Fruit fly (Drosophila melanogaster): ENCODE results near the gene CG14711.

CG14711 gene

dm6 chr3R:11655873-11656374 is 32.8 kb downstream of the CG14711 start, which contains the start of gene CG42327 (continued):
- peak; percentile 92 for TF ChIP-seq CG17568 (GFP tag; optimal IDR thresholded peaks at IDR 0.05)
- peak; percentile 94 for TF ChIP-seq CG32772 (GFP tag; IDR thresholded peaks at IDR 0.05)
- TF ChIP-seq mam (GFP tag; optimal IDR thresholded peaks at IDR 0.05): peak; percentile 47
- peak; percentile 45 for TF ChIP-seq bbx (GFP tag; IDR thresholded peaks at IDR 0.05; ENCODE audit: partially characterized antibody)
- peak; percentile 85 for TF ChIP-seq CG6765 (GFP tag; optimal IDR thresholded peaks at IDR 0.05)
- peak; percentile 93 for TF ChIP-seq CG4730 (GFP tag; IDR thresholded peaks at IDR 0.05)
- no peak for TF ChIP-seq Lpt (GFP tag; optimal IDR thresholded peaks at IDR 0.05)
- peak; percentile 86; the same call in 2 of the 3 replicates for TF ChIP-seq C15 (GFP tag; IDR thresholded peaks at IDR 0.05)
- TF ChIP-seq CG9215 (GFP tag; IDR thresholded peaks at IDR 0.05): peak; percentile 73
- TF ChIP-seq ftz-f1 (GFP tag; optimal IDR thresholded peaks at IDR 0.05): peak; percentile 4
- no peak for TF ChIP-seq prd (optimal IDR thresholded peaks at IDR 0.05)
- peak; percentile 96 for TF ChIP-seq prd (GFP tag; IDR thresholded peaks at IDR 0.05)
- no peak for TF ChIP-seq CG1832 (GFP tag; optimal IDR thresholded peaks at IDR 0.05)
- peak; percentile 91 for TF ChIP-seq CG1024 (GFP tag; IDR thresholded peaks at IDR 0.05)
- peak; percentile 100 for TF ChIP-seq CG4707 (GFP tag; optimal IDR thresholded peaks at IDR 0.05)
- peak; percentile 94 for TF ChIP-seq tin (GFP tag; optimal IDR thresholded peaks at IDR 0.05)
- peak; percentile 83 for TF ChIP-seq Bdp1 (GFP tag; optimal IDR thresholded peaks at IDR 0.05)
- TF ChIP-seq gro (GFP tag; optimal IDR thresholded peaks at IDR 0.05): peak; percentile 69
- TF ChIP-seq HLHmδ (GFP tag; optimal IDR thresholded peaks at IDR 0.05): no peak
- TF ChIP-seq Neu2 (GFP tag; optimal IDR thresholded peaks at IDR 0.05; ENCODE audit: borderline replicate concordance): no peak
- TF ChIP-seq toy (GFP tag; IDR thresholded peaks at IDR 0.05): peak; percentile 80
- TF ChIP-seq CG10209 (GFP tag; optimal IDR thresholded peaks at IDR 0.05): peak; percentile 95
- peak; percentile 88 for TF ChIP-seq Six4 (GFP tag; optimal IDR thresholded peaks at IDR 0.05)
- peak; percentile 20 for TF ChIP-seq CG14965 (GFP tag; optimal IDR thresholded peaks at IDR 0.05; ENCODE audit: borderline replicate concordance)
- peak; percentile 87 for TF ChIP-seq CG16863 (GFP tag; optimal IDR thresholded peaks at IDR 0.05)
- TF ChIP-seq sc (optimal IDR thresholded peaks at IDR 0.05): no peak
- peak; percentile 95 for TF ChIP-seq sc (GFP tag; optimal IDR thresholded peaks at IDR 0.05)
- TF ChIP-seq btn (GFP tag; optimal IDR thresholded peaks at IDR 0.05): peak; percentile 79
- TF ChIP-seq CG12104 (GFP tag; optimal IDR thresholded peaks at IDR 0.05): peak; percentile 79
- peak; percentile 86 for TF ChIP-seq MTF-1 (GFP tag; optimal IDR thresholded peaks at IDR 0.05; ENCODE audit: borderline replicate concordance)
- TF ChIP-seq sima (GFP tag; optimal IDR thresholded peaks at IDR 0.05): peak; percentile 16
- TF ChIP-seq oc (tag; optimal IDR thresholded peaks at IDR 0.05): peak; percentile 98
- TF ChIP-seq CG8290 (GFP tag; optimal IDR thresholded peaks at IDR 0.05): peak; percentile 80
- peak; percentile 23 to 74 for TF ChIP-seq CG8290 (tag; optimal IDR thresholded peaks at IDR 0.05)
- peak; percentile 93 for TF ChIP-seq H2.0 (GFP tag; IDR thresholded peaks at IDR 0.05)
- TF ChIP-seq grau (tag; optimal IDR thresholded peaks at IDR 0.05): peak; percentile 91
- TF ChIP-seq Hmr (GFP tag; optimal IDR thresholded peaks at IDR 0.05): peak; percentile 92
- peak; percentile 89 for TF ChIP-seq CG11696 (GFP tag; IDR thresholded peaks at IDR 0.05)
- peak; percentile 78 for TF ChIP-seq CG17612 (GFP tag; IDR thresholded peaks at IDR 0.05)
- peak; percentile 60 to 73 for TF ChIP-seq Pdp1 (GFP tag; optimal IDR thresholded peaks at IDR 0.05)
- peak; percentile 68 for TF ChIP-seq YL-1 (GFP tag; optimal IDR thresholded peaks at IDR 0.05)
- TF ChIP-seq CG17361 (GFP tag; IDR thresholded peaks at IDR 0.05): peak; percentile 93
- peak; percentile 93 for TF ChIP-seq sob (GFP tag; IDR thresholded peaks at IDR 0.05)
- peak; percentile 88 for TF ChIP-seq croc (GFP tag; conservative IDR thresholded peaks at IDR 0.05)
- TF ChIP-seq sens (GFP tag): peak; percentile 99
- TF ChIP-seq CG2129 (GFP tag; IDR thresholded peaks at IDR 0.05; ENCODE audit: partially characterized antibody): no peak
- peak; percentile 80 for TF ChIP-seq CG43689 (GFP tag; IDR thresholded peaks at IDR 0.05)
- TF ChIP-seq CG1603 (tag; optimal IDR thresholded peaks at IDR 0.05): peak; percentile 84
- TF ChIP-seq dmrt99B (tag; optimal IDR thresholded peaks at IDR 0.05): peak; percentile 96
- TF ChIP-seq Gsc (GFP tag; IDR thresholded peaks at IDR 0.05): peak; percentile 67
- TF ChIP-seq Doc3 (GFP tag; IDR thresholded peaks at IDR 0.05; ENCODE audit: partially characterized antibody): no peak
- TF ChIP-seq HLH3B (GFP tag; IDR thresholded peaks at IDR 0.05): peak; percentile 96

Data from whole organism, embryonic.